Worm (Caenorhabditis elegans) whole organism, late embryonic: ENCODE results near the gene F09E5.14.

Source experiments
- C08G9.2 ChIP-seq: sonication (generic microtip); optimal IDR thresholded peaks from 2 replicates; lab custom pipeline; 2016; ENCODE audit warnings: mild to moderate bottlenecking, missing genetic modification characterization, moderate library complexity, missing compliant biosample characterization
- C38D4.7 ChIP-seq: fragments of 200-800 bp; sonication (Bioruptor generic); optimal IDR thresholded peaks from 2 replicates; lab custom pipeline; 2018; ENCODE audit warnings: mild to moderate bottlenecking, missing genetic modification characterization, moderate library complexity, missing compliant biosample characterization
- K02D7.2 ChIP-seq: sonication (generic microtip); optimal IDR thresholded peaks from 2 replicates; lab custom pipeline; 2017; ENCODE audit warnings: mild to moderate bottlenecking, missing genetic modification characterization, missing compliant biosample characterization
- K09A11.1 ChIP-seq: sonication (generic microtip); optimal IDR thresholded peaks from 2 replicates; lab custom pipeline; 2017; ENCODE audit warnings: antibody characterized with exemption, mild to moderate bottlenecking, missing genetic modification characterization, missing compliant biosample characterization; ENCODE audit not compliant: insufficient read depth
- T23F11.4 ChIP-seq: fragments of 200-800 bp; sonication (Bioruptor generic); optimal IDR thresholded peaks from 2 replicates; lab custom pipeline; 2018; ENCODE audit warnings: mild to moderate bottlenecking, missing genetic modification characterization, missing compliant biosample characterization
- Y22D7AL.16 ChIP-seq: sonication (generic microtip); optimal IDR thresholded peaks from 2 replicates; lab custom pipeline; 2016; ENCODE audit warnings: missing genetic modification characterization, missing compliant biosample characterization
- ahr-1 ChIP-seq: sonication (generic microtip); optimal IDR thresholded peaks from 2 replicates; lab custom pipeline; 2016; ENCODE audit warnings: missing genetic modification characterization, missing compliant biosample characterization
- ama-1 ChIP-seq: fragments of 150-350 bp; optimal IDR thresholded peaks from 2 replicates; lab custom pipeline; 2014
- ceh-18 ChIP-seq: sonication (generic microtip); optimal IDR thresholded peaks from 2 replicates; lab custom pipeline; 2016; ENCODE audit warnings: missing genetic modification characterization, missing compliant biosample characterization
- ceh-19 ChIP-seq: fragments of 200-800 bp; sonication (Bioruptor generic); optimal IDR thresholded peaks from 2 replicates; lab custom pipeline; 2018; ENCODE audit warnings: mild to moderate bottlenecking, missing genetic modification characterization, missing compliant biosample characterization
- ceh-2 ChIP-seq: sonication (generic microtip); optimal IDR thresholded peaks from 2 replicates; lab custom pipeline; 2016; ENCODE audit warnings: missing genotype, missing genetic modification characterization, missing compliant biosample characterization
- ceh-31 ChIP-seq: sonication (generic microtip); optimal IDR thresholded peaks from 2 replicates; lab custom pipeline; 2016; ENCODE audit warnings: missing genetic modification characterization, missing compliant biosample characterization
- ceh-48 ChIP-seq: sonication (generic microtip); optimal IDR thresholded peaks from 2 replicates; lab custom pipeline; 2016; ENCODE audit warnings: missing genetic modification characterization, inconsistent platforms, missing compliant biosample characterization
- ceh-6 ChIP-seq: fragments of 200-800 bp; sonication (Bioruptor generic); optimal IDR thresholded peaks from 2 replicates; lab custom pipeline; 2018; ENCODE audit warnings: mild to moderate bottlenecking, missing genetic modification characterization, missing compliant biosample characterization
- che-1 ChIP-seq: sonication (generic microtip); optimal IDR thresholded peaks from 2 replicates; lab custom pipeline; 2016; ENCODE audit warnings: mild to moderate bottlenecking, missing genetic modification characterization, missing compliant biosample characterization
- dmd-4 ChIP-seq: sonication (generic microtip); optimal IDR thresholded peaks from 2 replicates; lab custom pipeline; 2016; ENCODE audit warnings: borderline replicate concordance, missing genetic modification characterization, missing compliant biosample characterization
- elt-2 ChIP-seq: sonication (generic microtip); optimal IDR thresholded peaks from 2 replicates; lab custom pipeline; 2016; ENCODE audit warnings: missing genetic modification reagents, missing genetic modification characterization, missing compliant biosample characterization
- elt-4 ChIP-seq: sonication (generic microtip); optimal IDR thresholded peaks from 2 replicates; lab custom pipeline; 2016; ENCODE audit warnings: missing genetic modification characterization, missing compliant biosample characterization
- eyg-1 ChIP-seq: sonication (generic microtip); optimal IDR thresholded peaks from 2 replicates; lab custom pipeline; 2016; ENCODE audit warnings: missing genotype, missing genetic modification characterization, missing compliant biosample characterization
- fax-1 ChIP-seq: sonication (generic microtip); optimal IDR thresholded peaks from 2 replicates; lab custom pipeline; 2016; ENCODE audit warnings: missing genotype, missing genetic modification characterization, missing compliant biosample characterization
- fkh-10 ChIP-seq: fragments of 150-350 bp; optimal IDR thresholded peaks from 2 replicates; lab custom pipeline; 2014; ENCODE audit warnings: missing biosample characterization, missing genetic modification reagents, missing genetic modification characterization
- gmeb-2 ChIP-seq: sonication (generic microtip); optimal IDR thresholded peaks from 2 replicates; lab custom pipeline; 2016; ENCODE audit warnings: missing genetic modification characterization, inconsistent platforms, missing compliant biosample characterization
- hlh-13 ChIP-seq: fragments of 200-800 bp; sonication (Bioruptor generic); optimal IDR thresholded peaks from 2 replicates; lab custom pipeline; 2018; ENCODE audit warnings: mild to moderate bottlenecking, missing genetic modification characterization, missing compliant biosample characterization
- hlh-15 ChIP-seq: sonication (generic microtip); optimal IDR thresholded peaks from 2 replicates; lab custom pipeline; 2016; ENCODE audit warnings: missing genetic modification characterization, missing compliant biosample characterization
- hlh-6 ChIP-seq: sonication (generic microtip); optimal IDR thresholded peaks from 2 replicates; lab custom pipeline; 2016; ENCODE audit warnings: missing genotype, missing genetic modification characterization, missing compliant biosample characterization
- lim-6 ChIP-seq: sonication (generic microtip); optimal IDR thresholded peaks from 2 replicates; lab custom pipeline; 2016; ENCODE audit warnings: missing genetic modification characterization, missing compliant biosample characterization
- lin-11 ChIP-seq: fragments of 200-800 bp; sonication (Bioruptor generic); optimal IDR thresholded peaks from 2 replicates; lab custom pipeline; 2018; ENCODE audit warnings: mild to moderate bottlenecking, missing genetic modification characterization, missing compliant biosample characterization
- nfya-1 ChIP-seq: sonication (generic microtip); optimal IDR thresholded peaks from 2 replicates; lab custom pipeline; 2017; ENCODE audit warnings: missing genetic modification characterization, mild to moderate bottlenecking, missing compliant biosample characterization, antibody characterized with exemption, moderate library complexity
- nhr-11 ChIP-seq: fragments of 150-350 bp; optimal IDR thresholded peaks from 2 replicates; lab custom pipeline; 2014; ENCODE audit warnings: missing biosample characterization, missing genetic modification characterization
- nhr-232 ChIP-seq: sonication (generic microtip); optimal IDR thresholded peaks from 2 replicates; lab custom pipeline; 2016; ENCODE audit warnings: missing genetic modification characterization, missing compliant biosample characterization
- npax-4 ChIP-seq: sonication (generic microtip); optimal IDR thresholded peaks from 2 replicates; lab custom pipeline; 2016; ENCODE audit warnings: missing genetic modification characterization, missing compliant biosample characterization
- pat-9 ChIP-seq: fragments of 200-800 bp; sonication (Bioruptor generic); optimal IDR thresholded peaks from 2 replicates; lab custom pipeline; 2018; ENCODE audit warnings: mild to moderate bottlenecking, missing genetic modification characterization, moderate library complexity, missing compliant biosample characterization
- pha-2 ChIP-seq: sonication (generic microtip); optimal IDR thresholded peaks from 2 replicates; lab custom pipeline; 2017; ENCODE audit warnings: mild to moderate bottlenecking, missing genetic modification characterization, missing compliant biosample characterization
- pha-4 ChIP-seq: fragments of 150-350 bp; optimal IDR thresholded peaks from 2 replicates; lab custom pipeline; 2018; ENCODE audit warnings: missing biosample characterization, missing genetic modification reagents, missing genetic modification characterization
- pqm-1 ChIP-seq: sonication (generic microtip); optimal IDR thresholded peaks from 2 replicates; lab custom pipeline; 2016; ENCODE audit warnings: missing genetic modification characterization, missing compliant biosample characterization
- pros-1 ChIP-seq: fragments of 150-350 bp; optimal IDR thresholded peaks from 2 replicates; lab custom pipeline; 2014; ENCODE audit warnings: missing biosample characterization, missing genetic modification reagents, missing genetic modification characterization
- ref-2 ChIP-seq: sonication (generic microtip); optimal IDR thresholded peaks from 2 replicates; lab custom pipeline; 2016; ENCODE audit warnings: missing genetic modification characterization, missing compliant biosample characterization
- rnt-1 ChIP-seq: sonication (generic microtip); optimal IDR thresholded peaks from 2 replicates; lab custom pipeline; 2016; ENCODE audit warnings: missing genetic modification characterization, missing compliant biosample characterization
- sdc-2 ChIP-seq: sonication (generic microtip); optimal IDR thresholded peaks from 2 replicates; lab custom pipeline; 2016; ENCODE audit warnings: missing genotype, missing genetic modification characterization, missing compliant biosample characterization
- sox-4 ChIP-seq: sonication (generic microtip); optimal IDR thresholded peaks from 2 replicates; lab custom pipeline; 2017; ENCODE audit warnings: mild to moderate bottlenecking, missing genetic modification characterization, inconsistent platforms, missing compliant biosample characterization
- syd-9 ChIP-seq: sonication (generic microtip); optimal IDR thresholded peaks from 2 replicates; lab custom pipeline; 2016; ENCODE audit warnings: mild to moderate bottlenecking, missing genetic modification characterization, moderate library complexity, missing compliant biosample characterization
- ttx-3 ChIP-seq: sonication (generic microtip); optimal IDR thresholded peaks from 2 replicates; lab custom pipeline; 2016; ENCODE audit warnings: missing genetic modification reagents, missing genetic modification characterization, missing compliant biosample characterization
- unc-3 ChIP-seq, 2 experiments: fragments of 200-800 bp in 1 of 2; sonication (Bioruptor generic) in 1 of 2; sonication (generic microtip) in 1 of 2; conservative IDR thresholded peaks in 1 of 2; optimal IDR thresholded peaks in 1 of 2; 2 replicates each; pipeline versions ENCODE4 v1.3.6 to Lab custom; 2016 to 2022; ENCODE audit warnings: missing compliant biosample characterization in 2 of 2, missing genetic modification characterization in 2 of 2, missing genetic modification reagents in 1 of 2
- zip-5 ChIP-seq: sonication (generic microtip); optimal IDR thresholded peaks from 2 replicates; lab custom pipeline; 2016; ENCODE audit warnings: missing genetic modification characterization, missing compliant biosample characterization

F09E5.14 gene

DNA sequence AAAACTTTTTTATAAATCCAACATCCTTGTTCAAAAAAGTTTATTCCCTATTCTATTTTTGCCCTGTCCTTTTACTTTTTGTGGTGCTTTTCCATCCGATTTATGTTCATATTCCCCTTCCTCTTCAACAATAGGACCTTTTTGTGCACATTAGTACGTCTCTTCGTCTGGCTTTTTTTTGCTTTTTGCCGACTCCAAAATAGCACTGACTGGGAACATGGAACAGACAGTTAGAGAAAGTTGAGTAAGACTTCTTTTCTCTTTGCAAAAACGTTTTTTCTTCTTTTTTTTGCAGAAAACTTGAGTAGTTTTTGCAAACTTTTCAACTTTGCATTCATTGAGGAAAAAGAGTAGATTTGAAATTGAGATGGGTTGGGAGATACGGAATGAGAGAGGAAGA, 42.9 kb downstream of the F09E5.14 start:
- TF ChIP-seq pat-9 (tag; lab: Kevin White, UChicago): no peak
- no peak for TF ChIP-seq npax-4
- no peak for TF ChIP-seq pha-2 (tag; lab: Kevin White, UChicago)
- TF ChIP-seq ceh-48: no peak
- TF ChIP-seq dmd-4 (tag; lab: Kevin White, UChicago): no peak
- no peak for TF ChIP-seq K02D7.2 (tag; lab: Kevin White, UChicago)
- TF ChIP-seq, all 69 proteins: peak for 0

DNA sequence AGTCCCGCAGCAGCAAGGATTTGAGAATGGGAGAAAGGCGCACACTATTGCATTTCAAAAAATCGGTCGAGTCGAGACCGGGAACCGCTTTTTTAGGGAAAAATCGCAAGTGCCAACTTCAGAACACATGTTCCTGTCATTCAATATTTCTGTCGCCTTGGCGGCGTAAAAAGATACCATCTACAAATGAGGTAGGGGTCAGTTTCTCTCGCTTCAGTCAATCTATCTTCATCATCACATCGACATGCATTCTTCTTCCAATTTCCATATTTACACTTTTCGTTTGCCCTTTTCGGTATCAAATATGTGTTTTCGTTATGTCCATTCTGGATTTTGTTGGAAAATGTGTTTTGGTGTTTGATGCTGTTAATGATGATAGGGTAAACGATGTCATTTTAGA, 47.0 kb downstream of the F09E5.14 start:
- TF ChIP-seq gmeb-2 (tag; lab: Kevin White, UChicago) (no peak), pros-1 (tag; lab: Kevin White, UChicago) (no peak), sdc-2 (tag; lab: Kevin White, UChicago) (no peak), ama-1 (lab: Kevin White, UChicago) (no peak), lim-6 (tag; lab: Kevin White, UChicago) (no peak), ceh-31 (no peak), zip-5 (no peak), C08G9.2 (tag; lab: Kevin White, UChicago) (no peak), eyg-1 (tag; lab: Kevin White, UChicago) (no peak), ceh-19 (GFP tag; lab: Kevin White, UChicago) (no peak), pat-9 (tag; lab: Kevin White, UChicago) (no peak), pha-4 (tag; lab: Kevin White, UChicago) (no peak), unc-3 (GFP tag; conservative IDR thresholded peaks at IDR 0.05; lab: Robert Waterston, UW) (no peak), unc-3 (tag; optimal IDR thresholded peaks at IDR 0.05; lab: Kevin White, UChicago) (no peak), fax-1 (tag; lab: Kevin White, UChicago) (no peak), hlh-15 (tag; lab: Kevin White, UChicago) (no peak), ceh-18 (tag; lab: Kevin White, UChicago) (no peak)

- TF ChIP-seq K09A11.1 (tag; lab: Kevin White, UChicago): no peak
- no peak for TF ChIP-seq elt-4 (tag; lab: Kevin White, UChicago)
- no peak for TF ChIP-seq pqm-1 (tag; lab: Kevin White, UChicago)
- TF ChIP-seq gmeb-2 (tag; lab: Kevin White, UChicago): peak; percentile 18
- peak; percentile 13 for TF ChIP-seq ceh-18 (tag; lab: Kevin White, UChicago)
- no peak for TF ChIP-seq ceh-2 (tag; lab: Kevin White, UChicago)
- TF ChIP-seq zip-5: peak; percentile 0
- no peak for TF ChIP-seq T23F11.4 (GFP tag; lab: Kevin White, UChicago)
- no peak for TF ChIP-seq ama-1 (lab: Kevin White, UChicago)
- peak; percentile 27 for TF ChIP-seq sox-4 (tag; lab: Kevin White, UChicago)
- TF ChIP-seq hlh-13 (GFP tag; lab: Kevin White, UChicago): no peak
- TF ChIP-seq nhr-232 (tag; lab: Kevin White, UChicago): peak; percentile 51
- no peak for TF ChIP-seq nfya-1 (tag; lab: Kevin White, UChicago)
- TF ChIP-seq pat-9 (tag; lab: Kevin White, UChicago): no peak
- TF ChIP-seq npax-4: peak; percentile 1
- TF ChIP-seq lin-11: peak; percentile 48
- TF ChIP-seq fkh-10 (GFP tag; lab: Kevin White, UChicago): no peak
- TF ChIP-seq elt-2 (tag; lab: Kevin White, UChicago): peak; percentile 88
- no peak for TF ChIP-seq ttx-3 (tag; lab: Kevin White, UChicago)
- TF ChIP-seq C38D4.7 (GFP tag; lab: Kevin White, UChicago): peak; percentile 53
- peak; percentile 37 for TF ChIP-seq Y22D7AL.16 (tag; lab: Kevin White, UChicago)
- peak; percentile 66 for TF ChIP-seq hlh-6 (tag; lab: Kevin White, UChicago)
- peak; percentile 40 for TF ChIP-seq C08G9.2 (tag; lab: Kevin White, UChicago)
- peak; percentile 73 for TF ChIP-seq ceh-6
- no peak for TF ChIP-seq nhr-11 (tag; lab: Kevin White, UChicago)
- TF ChIP-seq rnt-1 (tag; lab: Kevin White, UChicago): no peak
- peak; percentile 38 for TF ChIP-seq syd-9
- TF ChIP-seq che-1 (tag; lab: Kevin White, UChicago): peak; percentile 58
- 0 out of 2 replicates have a peak, but pooled peaks have one; percentile 38 for TF ChIP-seq unc-3 (GFP tag; conservative IDR thresholded peaks at IDR 0.05; lab: Robert Waterston, UW)
- peak; percentile 36 for TF ChIP-seq unc-3 (tag; optimal IDR thresholded peaks at IDR 0.05; lab: Kevin White, UChicago)
- TF ChIP-seq fax-1 (tag; lab: Kevin White, UChicago): peak; percentile 6
- peak; percentile 16 for TF ChIP-seq ceh-48
- TF ChIP-seq dmd-4 (tag; lab: Kevin White, UChicago): no peak
- TF ChIP-seq ahr-1: no peak
- no peak for TF ChIP-seq pros-1 (tag; lab: Kevin White, UChicago)
- TF ChIP-seq ref-2 (tag; lab: Kevin White, UChicago): peak; percentile 5
- TF ChIP-seq ceh-19 (GFP tag; lab: Kevin White, UChicago): no peak
Observed at ce11 chrII:5293287-5293850, 51.3 kb downstream of the F09E5.14 start, which contains the start of gene ZK622.1. TSS of gene ZK622.1 (plus strand) at chrII:5293800.
